Fruit fly (Drosophila melanogaster) whole organism, prepupa: ENCODE data around the gene Art9.

Experiments
- CG10669 ChIP-seq: fragments of 200-800 bp; sonication (Bioruptor generic); optimal IDR thresholded peaks from 3 replicates; lab custom pipeline; 2018; ENCODE audit warnings: missing biosample characterization, mild to moderate bottlenecking, missing genetic modification characterization, moderate library complexity
- CG11294 ChIP-seq: fragments of 200-800 bp; sonication (Bioruptor generic); IDR thresholded peaks from 2 replicates; pipeline ENCODE4 v1.3.6; 2022; ENCODE audit warnings: missing biosample characterization, missing genetic modification characterization
- CG11762 ChIP-seq: fragments of 200-800 bp; sonication (Bioruptor generic); optimal IDR thresholded peaks from 3 replicates; lab custom pipeline; 2016; ENCODE audit warnings: missing biosample characterization, missing genetic modification characterization; ENCODE audit not compliant: insufficient read depth
- CG1621 ChIP-seq: fragments of 200-800 bp; sonication (Bioruptor generic); optimal IDR thresholded peaks from 3 replicates; lab custom pipeline; 2018; ENCODE audit warnings: missing biosample characterization, mild to moderate bottlenecking, missing genetic modification characterization
- CG3919 ChIP-seq: fragments of 200-800 bp; sonication (Bioruptor generic); optimal IDR thresholded peaks from 3 replicates; lab custom pipeline; 2016; ENCODE audit warnings: missing biosample characterization, missing genetic modification characterization
- CG6792 ChIP-seq: fragments of 200-800 bp; sonication (Bioruptor generic); optimal IDR thresholded peaks from 3 replicates; lab custom pipeline; 2016; ENCODE audit warnings: missing biosample characterization, missing genetic modification characterization
- CG6808 ChIP-seq: fragments of 200-800 bp; sonication (Bioruptor generic); optimal IDR thresholded peaks from 3 replicates; lab custom pipeline; 2017; ENCODE audit warnings: missing biosample characterization, missing genetic modification characterization, mild to moderate bottlenecking, moderate library complexity, missing genetic modification reagents
- CG6854 ChIP-seq: fragments of 200-800 bp; sonication (Bioruptor generic); optimal IDR thresholded peaks from 2 replicates; lab custom pipeline; 2017; ENCODE audit warnings: missing biosample characterization, mild to moderate bottlenecking, missing genetic modification characterization
- CG7368 ChIP-seq: fragments of 200-800 bp; sonication (Bioruptor generic); optimal IDR thresholded peaks from 3 replicates; lab custom pipeline; 2016; ENCODE audit warnings: missing biosample characterization, missing genetic modification characterization
- CG8119 ChIP-seq: fragments of 200-800 bp; sonication (Bioruptor generic); IDR thresholded peaks from 3 replicates; pipeline ENCODE4 v1.3.6; 2022; ENCODE audit warnings: missing biosample characterization, missing genetic modification characterization
- CG8632 ChIP-seq: fragments of 200-800 bp; sonication (Bioruptor generic); optimal IDR thresholded peaks from 3 replicates; lab custom pipeline; 2016; ENCODE audit warnings: missing biosample characterization, missing genetic modification characterization
- Eip75B ChIP-seq: fragments of 200-800 bp; sonication (Bioruptor generic); optimal IDR thresholded peaks from 3 replicates; lab custom pipeline; 2016; ENCODE audit warnings: missing biosample characterization, missing genetic modification characterization
- Eip78C ChIP-seq: fragments of 200-800 bp; sonication (Bioruptor generic); peaks from one replicate; lab custom pipeline; 2016; ENCODE audit warnings: missing biosample characterization, missing genetic modification characterization
- Eip93F ChIP-seq: fragments of 200-800 bp; sonication (Bioruptor generic); optimal IDR thresholded peaks from 2 replicates; lab custom pipeline; 2016; ENCODE audit warnings: missing biosample characterization, mild to moderate bottlenecking, missing genetic modification characterization
- Ets21C ChIP-seq: fragments of 200-800 bp; sonication (Bioruptor generic); optimal IDR thresholded peaks from 3 replicates; lab custom pipeline; 2016; ENCODE audit warnings: missing biosample characterization, missing genetic modification characterization
- Ets96B ChIP-seq: fragments of 200-800 bp; optimal IDR thresholded peaks from 2 replicates; lab custom pipeline; 2019; ENCODE audit warnings: missing biosample characterization, mild to moderate bottlenecking, missing genetic modification characterization, moderate library complexity
- Hr38 ChIP-seq: sonication (Bioruptor generic); optimal IDR thresholded peaks from 2 replicates; lab custom pipeline; 2016; ENCODE audit warnings: missing biosample characterization, missing genetic modification characterization
- Hr39 ChIP-seq: fragments of 200-800 bp; sonication (Bioruptor generic); optimal IDR thresholded peaks from 2 replicates; lab custom pipeline; 2016; ENCODE audit warnings: missing biosample characterization, missing genetic modification characterization
- Lpt ChIP-seq: fragments of 200-800 bp; sonication (Bioruptor generic); optimal IDR thresholded peaks from 3 replicates; lab custom pipeline; 2016; ENCODE audit warnings: missing biosample characterization, missing genetic modification characterization
- OdsH ChIP-seq: fragments of 200-800 bp; sonication (Bioruptor generic); optimal IDR thresholded peaks from 3 replicates; lab custom pipeline; 2016; ENCODE audit warnings: missing biosample characterization, missing genetic modification characterization
- Smox ChIP-seq: fragments of 200-800 bp; sonication (Bioruptor generic); optimal IDR thresholded peaks from 3 replicates; lab custom pipeline; 2016; ENCODE audit warnings: missing biosample characterization, missing genetic modification characterization
- Sox14 ChIP-seq: fragments of 200-800 bp; sonication (Bioruptor generic); optimal IDR thresholded peaks from 3 replicates; lab custom pipeline; 2016; ENCODE audit warnings: missing biosample characterization, missing genetic modification characterization
- Sox15 ChIP-seq: fragments of 200-800 bp; sonication (Bioruptor generic); optimal IDR thresholded peaks from 3 replicates; lab custom pipeline; 2016; ENCODE audit warnings: missing biosample characterization, missing genetic modification characterization
- achi ChIP-seq: fragments of 200-800 bp; sonication (Bioruptor generic); optimal IDR thresholded peaks from 3 replicates; lab custom pipeline; 2016; ENCODE audit warnings: missing biosample characterization, missing genetic modification characterization
- acj6 ChIP-seq: fragments of 200-800 bp; sonication (Bioruptor generic); optimal IDR thresholded peaks from 3 replicates; lab custom pipeline; 2016; ENCODE audit warnings: missing biosample characterization, missing genetic modification characterization
- cyc ChIP-seq: fragments of 200-800 bp; sonication (Bioruptor generic); optimal IDR thresholded peaks from 3 replicates; lab custom pipeline; 2016; ENCODE audit warnings: missing biosample characterization, missing genetic modification characterization
- dac ChIP-seq: fragments of 200-800 bp; sonication (Bioruptor generic); optimal IDR thresholded peaks from 2 replicates; lab custom pipeline; 2017; ENCODE audit warnings: missing biosample characterization, mild to moderate bottlenecking, missing genetic modification characterization
- eg ChIP-seq: fragments of 200-800 bp; sonication (Bioruptor generic); IDR thresholded peaks from 3 replicates; pipeline ENCODE4 v1.3.6; 2022; ENCODE audit warnings: missing biosample characterization, missing genetic modification characterization
- fd85E ChIP-seq: fragments of 200-800 bp; sonication (Bioruptor generic); optimal IDR thresholded peaks from 3 replicates; lab custom pipeline; 2016; ENCODE audit warnings: missing biosample characterization, missing genetic modification characterization
- fkh ChIP-seq: fragments of 200-800 bp; sonication (Bioruptor generic); optimal IDR thresholded peaks from 3 replicates; lab custom pipeline; 2017; ENCODE audit warnings: missing biosample characterization, mild to moderate bottlenecking, missing genetic modification characterization, moderate library complexity
- net ChIP-seq: fragments of 200-800 bp; sonication (Bioruptor generic); optimal IDR thresholded peaks from 3 replicates; lab custom pipeline; 2016; ENCODE audit warnings: missing biosample characterization, missing genetic modification characterization
- pdm3 ChIP-seq: fragments of 200-800 bp; sonication (Bioruptor generic); optimal IDR thresholded peaks from 3 replicates; lab custom pipeline; 2016; ENCODE audit warnings: missing biosample characterization, missing genetic modification characterization
- salr ChIP-seq, 2 experiments: fragments of 200-800 bp; sonication (Bioruptor generic); optimal IDR thresholded peaks; 3 replicates each; lab custom pipeline; 2016 to 2018; ENCODE audit warnings: missing biosample characterization in 2 of 2, missing genetic modification characterization in 2 of 2, mild to moderate bottlenecking in 1 of 2
- spab ChIP-seq: fragments of 200-800 bp; sonication (Bioruptor generic); optimal IDR thresholded peaks from 2 replicates; lab custom pipeline; 2017; ENCODE audit warnings: missing biosample characterization, mild to moderate bottlenecking, missing genetic modification characterization, missing genetic modification reagents
- svp ChIP-seq: fragments of 200-800 bp; sonication (Bioruptor generic); peaks from one replicate; lab custom pipeline; 2016; ENCODE audit warnings: missing biosample characterization, missing genetic modification characterization

Art9 gene

DNA sequence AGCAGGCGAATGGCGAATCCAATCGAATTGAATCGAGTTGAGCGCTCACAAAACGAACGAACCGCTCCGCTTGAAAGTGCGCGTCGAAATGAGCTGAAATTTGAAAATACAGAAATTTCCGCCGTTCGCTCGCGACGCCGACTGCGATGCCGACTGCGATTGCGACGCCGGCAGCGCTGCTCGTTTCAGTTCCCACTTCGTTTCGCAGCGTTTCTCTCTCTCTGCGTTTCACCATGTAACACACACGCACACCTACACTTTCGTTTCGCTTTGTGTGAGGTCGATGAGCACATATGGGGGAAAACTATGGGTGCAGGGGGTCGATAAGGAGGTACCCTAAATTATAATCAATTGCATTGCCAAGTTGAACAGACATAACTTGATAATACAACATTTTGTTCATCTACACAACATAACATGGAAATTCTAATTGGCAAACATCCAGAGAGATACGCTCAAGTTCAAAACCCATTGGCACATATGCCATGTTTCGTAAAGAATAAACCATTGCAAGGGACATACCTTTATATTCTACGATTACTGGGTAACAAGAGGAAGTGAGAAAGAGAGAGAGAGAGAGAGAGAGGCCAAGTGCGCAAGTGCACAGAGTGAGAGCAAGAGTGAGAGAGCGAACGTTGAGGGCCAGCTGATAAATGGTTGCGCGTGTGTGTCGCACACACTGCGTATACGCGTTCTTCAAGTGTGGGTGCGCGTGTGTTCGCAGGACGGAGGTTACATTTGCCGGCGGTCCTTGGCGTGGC lies 40.2 kb upstream of the Art9 start (continued):
- peak; percentile 95 for TF ChIP-seq Sox15 (GFP tag; lab: Kevin White, UChicago)
- TF ChIP-seq achi (GFP tag; lab: Kevin White, UChicago), result peak; percentile 95
- TF ChIP-seq CG7368, result peak; percentile 97
- TF ChIP-seq CG10669 (GFP tag; lab: Kevin White, UChicago), result peak; percentile 96
- TF ChIP-seq Eip75B (GFP tag; lab: Kevin White, UChicago), result peak; percentile 97
- peak; percentile 88 for TF ChIP-seq CG6808
- TF ChIP-seq Lpt (GFP tag; lab: Kevin White, UChicago), result peak; percentile 95
- TF ChIP-seq pdm3, result peak; percentile 97
- peak; percentile 95 for TF ChIP-seq Smox
- peak; percentile 97 for TF ChIP-seq CG6792 (GFP tag; lab: Kevin White, UChicago)
- TF ChIP-seq Hr39 (GFP tag; lab: Kevin White, UChicago), result peak; percentile 97
- peak; percentile 90 for TF ChIP-seq spab (GFP tag; lab: Kevin White, UChicago)
- peak; percentile 96 for TF ChIP-seq OdsH (GFP tag; lab: Kevin White, UChicago)
- TF ChIP-seq CG8632 (GFP tag; lab: Kevin White, UChicago), result peak; percentile 95
- peak; percentile 86 for TF ChIP-seq eg (GFP tag; lab: Robert Waterston, UW)
- TF ChIP-seq fkh (GFP tag; lab: Kevin White, UChicago), result peak; percentile 87
- peak; percentile 90 for TF ChIP-seq CG6854 (GFP tag; lab: Kevin White, UChicago)
- peak; percentile 95 for TF ChIP-seq Ets96B (tag; lab: Kevin White, UChicago)
- peak; percentile 99 for TF ChIP-seq Eip78C (GFP tag; lab: Kevin White, UChicago)
- TF ChIP-seq Hr38 (GFP tag; lab: Kevin White, UChicago), result peak; percentile 69

DNA sequence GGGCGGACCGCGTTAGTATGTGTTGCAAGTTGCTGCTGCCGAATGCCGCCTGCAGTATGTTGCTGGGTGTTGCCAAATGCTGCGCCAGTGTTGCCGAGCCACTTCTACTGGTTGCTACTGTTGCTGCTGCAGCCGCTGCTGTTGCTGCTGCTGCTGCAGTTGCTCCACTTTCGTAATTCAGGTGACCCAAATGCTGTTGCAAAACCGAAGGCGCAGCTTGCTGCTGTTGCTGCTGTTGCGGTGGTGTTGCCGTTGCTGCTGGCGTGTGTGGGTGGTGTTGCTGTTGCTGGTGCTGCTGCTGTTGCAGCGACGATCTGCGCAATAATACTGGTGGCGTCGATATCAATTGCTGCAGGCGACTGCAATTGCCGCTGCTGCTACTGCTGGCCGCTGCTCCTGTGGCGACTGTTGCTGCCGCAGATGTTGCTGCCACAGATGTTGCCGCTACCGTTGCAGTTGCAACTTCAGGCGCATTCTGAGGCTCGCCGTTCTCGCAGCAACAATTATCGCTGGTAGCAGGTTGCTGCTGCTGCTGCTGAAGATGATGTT lies 39.1 kb upstream of the Art9 start:
- TF ChIP-seq eg (GFP tag; lab: Robert Waterston, UW) (0 out of 3 replicates have a peak, but pooled peaks have one; percentile 14), CG3919 (GFP tag; lab: Kevin White, UChicago) (peak; percentile 32), Lpt (GFP tag; lab: Kevin White, UChicago) (no peak)
- TF ChIP-seq, all 60 proteins: peak for 2

DNA sequence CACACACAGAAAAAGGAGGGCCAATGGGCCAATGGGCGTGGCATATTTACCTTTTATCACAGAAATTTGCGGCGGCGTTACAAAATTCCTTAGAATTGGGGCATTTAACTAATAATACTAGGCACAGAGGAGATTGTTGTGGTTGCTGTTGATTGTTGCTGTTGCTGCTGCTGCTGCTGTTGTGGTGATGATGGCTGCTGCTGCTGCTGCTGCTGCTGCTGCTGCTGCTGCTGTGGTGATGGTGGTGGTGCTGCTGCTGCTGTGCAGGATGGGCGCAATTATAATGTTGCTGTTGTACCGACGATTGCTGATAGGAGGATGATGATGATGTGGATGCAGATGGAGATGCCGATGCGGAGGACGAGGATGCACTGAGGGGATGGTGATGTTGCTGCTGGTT lies 38.3 kb upstream of the Art9 start:
- no peak for TF ChIP-seq OdsH (GFP tag; lab: Kevin White, UChicago)
- TF ChIP-seq Eip78C (GFP tag; lab: Kevin White, UChicago), result peak; percentile 10

DNA sequence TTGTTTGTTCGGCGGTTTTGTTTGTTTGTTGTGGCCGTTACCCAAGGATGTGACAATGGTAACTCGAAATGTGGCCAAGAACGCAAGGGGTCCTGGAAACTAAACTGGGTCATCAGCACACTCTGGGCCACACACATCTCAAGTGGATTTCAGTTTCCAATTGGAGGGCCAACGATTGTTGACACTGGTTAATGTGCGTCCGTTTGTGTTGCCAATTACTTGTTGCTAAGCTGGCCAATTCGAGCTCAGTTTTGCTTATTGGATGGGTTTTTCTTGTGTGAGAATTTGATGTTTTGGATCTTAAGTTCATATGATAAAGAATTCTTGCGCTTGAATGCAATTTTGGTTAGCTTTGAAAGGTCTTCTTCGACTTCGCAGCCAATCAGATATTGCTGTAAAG lies 37.7 kb upstream of the Art9 start:
- TF ChIP-seq net (GFP tag; lab: Kevin White, UChicago) (no peak), CG8119 (GFP tag; lab: Robert Waterston, UW) (no peak), fd85E (GFP tag; lab: Kevin White, UChicago) (no peak), Sox14 (GFP tag; lab: Kevin White, UChicago) (no peak), Eip75B (GFP tag; lab: Kevin White, UChicago) (no peak)

DNA sequence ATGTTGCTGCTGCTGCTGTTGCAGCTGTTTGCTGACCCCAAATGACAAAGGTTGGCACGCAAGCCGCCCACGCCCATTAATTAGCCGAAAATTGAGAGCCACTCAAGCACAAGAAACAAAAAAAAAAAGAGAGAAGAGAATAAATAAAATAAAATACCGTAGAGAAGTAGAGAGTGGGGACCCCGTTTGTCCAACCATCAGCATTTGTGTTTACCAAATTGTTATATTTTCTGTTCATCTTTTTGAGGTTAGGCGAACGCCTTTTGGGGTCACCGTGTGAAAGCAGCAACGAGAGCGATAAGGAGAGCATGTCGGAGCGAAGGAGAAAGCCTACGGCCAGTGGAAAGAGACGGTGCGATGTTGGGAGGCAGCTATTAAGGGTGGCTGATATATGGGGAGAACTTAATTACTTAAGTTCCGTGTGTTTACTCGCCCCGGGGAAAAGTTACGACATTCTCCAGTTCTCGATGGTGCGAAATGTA lies 34.9 kb upstream of the Art9 start:
- no peak for TF ChIP-seq salr (GFP tag; optimal IDR thresholded peaks at IDR 0.05; lab: Kevin White, UChicago)
- peak; percentile 92 for TF ChIP-seq svp (GFP tag; lab: Kevin White, UChicago)
- TF ChIP-seq Hr39 (GFP tag; lab: Kevin White, UChicago), result no peak
- TF ChIP-seq CG6854 (GFP tag; lab: Kevin White, UChicago), result no peak
- no peak for TF ChIP-seq Ets96B (tag; lab: Kevin White, UChicago)
- no peak for TF ChIP-seq acj6 (GFP tag; lab: Kevin White, UChicago)
- TF ChIP-seq Sox14 (GFP tag; lab: Kevin White, UChicago), result no peak
- no peak for TF ChIP-seq CG6808
- peak; percentile 68 for TF ChIP-seq fkh (GFP tag; lab: Kevin White, UChicago)
- no peak for TF ChIP-seq cyc (GFP tag; lab: Kevin White, UChicago)
- TF ChIP-seq dac, result no peak
- no peak for TF ChIP-seq CG11762 (GFP tag; lab: Kevin White, UChicago)
- TF ChIP-seq CG1621, result no peak
- no peak for TF ChIP-seq CG11294 (GFP tag; lab: Robert Waterston, UW)
- no peak for TF ChIP-seq Ets21C (GFP tag; lab: Kevin White, UChicago)
- no peak for TF ChIP-seq Smox
- no peak for TF ChIP-seq Eip93F (GFP tag; lab: Kevin White, UChicago)
